Fruit fly (Drosophila melanogaster): Measurements from ENCODE around the gene PQBP1.
A peak's percentile ranks its signal among the peaks of the same experiment; 100 is the strongest.

PQBP1 gene

DNA sequence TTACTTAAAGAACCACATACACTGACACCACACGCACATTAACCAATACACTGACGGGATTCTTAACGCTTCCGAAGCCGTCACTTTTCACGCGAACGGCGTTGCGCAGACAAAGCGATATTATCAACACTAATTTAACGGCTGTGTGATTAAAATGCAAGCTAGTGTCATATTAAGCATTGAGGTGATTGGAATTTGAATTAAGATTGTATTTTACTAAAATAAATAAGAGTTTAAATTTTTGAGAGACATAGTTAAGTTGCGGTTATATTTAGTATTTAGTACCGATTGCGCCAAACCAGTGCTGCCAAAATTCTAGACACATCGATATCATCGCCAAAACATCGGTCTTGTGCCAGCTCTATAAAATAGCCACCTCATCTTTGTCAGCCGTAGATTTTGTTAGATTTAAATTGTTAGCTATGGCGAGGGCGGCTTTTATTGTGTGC, 26.5 kb upstream of the PQBP1 start, which contains the start of the genes Ythdf and bai (continued):
- TF ChIP-seq mld (GFP tag; IDR thresholded peaks at IDR 0.05; ENCODE audit: partially characterized antibody): 0 out of 3 replicates have a peak, but pooled peaks have one; percentile 56
- peak; percentile 48; the same call in 1 of the 2 replicates for TF ChIP-seq CG32532 (GFP tag; IDR thresholded peaks at IDR 0.05)
- TF ChIP-seq Fer1 (GFP tag; optimal IDR thresholded peaks at IDR 0.05): peak; percentile 14
- TF ChIP-seq CG3281 (GFP tag; optimal IDR thresholded peaks at IDR 0.05): peak; percentile 56
- no peak for TF ChIP-seq Trl (optimal IDR thresholded peaks at IDR 0.05)
- peak; percentile 31 for TF ChIP-seq Trl (GFP tag; optimal IDR thresholded peaks at IDR 0.05)
- TF ChIP-seq hkb (optimal IDR thresholded peaks at IDR 0.05): peak; percentile 83
- no peak for TF ChIP-seq hkb (GFP tag; IDR thresholded peaks at IDR 0.05)
- peak; percentile 23 for TF ChIP-seq CG33213 (GFP tag; optimal IDR thresholded peaks at IDR 0.05)
- peak; percentile 81 for TF ChIP-seq hbn (GFP tag; IDR thresholded peaks at IDR 0.05; ENCODE audit: partially characterized antibody)
- TF ChIP-seq Hsf (GFP tag; optimal IDR thresholded peaks at IDR 0.05): peak; percentile 50
- TF ChIP-seq vnd (GFP tag; IDR thresholded peaks at IDR 0.05; ENCODE audit: partially characterized antibody): peak; percentile 83
- no peak for TF ChIP-seq MTF-1 (GFP tag; optimal IDR thresholded peaks at IDR 0.05; ENCODE audit: borderline replicate concordance)
- TF ChIP-seq Tbp (GFP tag; optimal IDR thresholded peaks at IDR 0.05): no peak
- TF ChIP-seq CG34224 (GFP tag; IDR thresholded peaks at IDR 0.05; ENCODE audit: partially characterized antibody): peak; percentile 80
- peak; percentile 60 for TF ChIP-seq Doc3 (GFP tag; IDR thresholded peaks at IDR 0.05; ENCODE audit: partially characterized antibody)
- no peak for TF ChIP-seq HLH3B (GFP tag; IDR thresholded peaks at IDR 0.05)
- TF ChIP-seq CG10979 (tag; optimal IDR thresholded peaks at IDR 0.05): peak; percentile 1
- no peak for TF ChIP-seq CG1529 (GFP tag; optimal IDR thresholded peaks at IDR 0.05)
- no peak for TF ChIP-seq CG16779 (GFP tag; IDR thresholded peaks at IDR 0.05)
- peak; percentile 5 for TF ChIP-seq fu2 (GFP tag; optimal IDR thresholded peaks at IDR 0.05)
- peak; percentile 60 for TF ChIP-seq row (GFP tag; IDR thresholded peaks at IDR 0.05)
- no peak for TF ChIP-seq sc (optimal IDR thresholded peaks at IDR 0.05)
- no peak for TF ChIP-seq sc (GFP tag; optimal IDR thresholded peaks at IDR 0.05)
- peak; percentile 18 for TF ChIP-seq CG1647 (GFP tag; optimal IDR thresholded peaks at IDR 0.05)
- TF ChIP-seq sisA (GFP tag; IDR thresholded peaks at IDR 0.05): no peak
- TF ChIP-seq ems (GFP tag; optimal IDR thresholded peaks at IDR 0.05): peak; percentile 15
- TF ChIP-seq CHES-1-like (GFP tag; optimal IDR thresholded peaks at IDR 0.05): peak; percentile 61
- TF ChIP-seq Oaz (GFP tag; IDR thresholded peaks at IDR 0.05): no peak
- TF ChIP-seq CG14050 (GFP tag; IDR thresholded peaks at IDR 0.05): no peak
- no peak for TF ChIP-seq fd96Cb (tag; optimal IDR thresholded peaks at IDR 0.05)
- TF ChIP-seq phol (tag; optimal IDR thresholded peaks at IDR 0.05): peak; percentile 62
- TF ChIP-seq Doc2 (GFP tag; IDR thresholded peaks at IDR 0.05): no peak
- peak; percentile 57; the same call in 1 of the 4 replicates for TF ChIP-seq chinmo (GFP tag; IDR thresholded peaks at IDR 0.05; ENCODE audit: partially characterized antibody)
- TF ChIP-seq CG2116 (GFP tag; optimal IDR thresholded peaks at IDR 0.05): peak; percentile 85
- peak; percentile 91 for TF ChIP-seq Scr (GFP tag; IDR thresholded peaks at IDR 0.05; ENCODE audit: partially characterized antibody)
- peak; percentile 56; the same call in 1 of the 3 replicates for TF ChIP-seq Dbx (GFP tag; IDR thresholded peaks at IDR 0.05)
- TF ChIP-seq ewg (GFP tag; optimal IDR thresholded peaks at IDR 0.05): peak; percentile 35
- TF ChIP-seq CG13287 (GFP tag; IDR thresholded peaks at IDR 0.05; ENCODE audit: partially characterized antibody): peak; percentile 91
- TF ChIP-seq Lhr (GFP tag; optimal IDR thresholded peaks at IDR 0.05): peak; percentile 48
- peak; percentile 89 for TF ChIP-seq Myb (GFP tag; optimal IDR thresholded peaks at IDR 0.05)
- no peak for TF ChIP-seq CG8089 (GFP tag; optimal IDR thresholded peaks at IDR 0.05)
- TF ChIP-seq Xbp1 (GFP tag; optimal IDR thresholded peaks at IDR 0.05): peak; percentile 65
- peak; percentile 43 for TF ChIP-seq maf-S (GFP tag; optimal IDR thresholded peaks at IDR 0.05)
- TF ChIP-seq CG1602 (GFP tag; optimal IDR thresholded peaks at IDR 0.05): peak; percentile 14
- TF ChIP-seq CG32767 (GFP tag; IDR thresholded peaks at IDR 0.05): no peak
- peak; percentile 64; the same call in 1 of the 2 replicates for TF ChIP-seq slbo (GFP tag; IDR thresholded peaks at IDR 0.05)
- peak; percentile 69 for TF ChIP-seq zfh2 (GFP tag; optimal IDR thresholded peaks at IDR 0.05)
- peak; percentile 84 for TF ChIP-seq Dref (GFP tag; IDR thresholded peaks at IDR 0.05)
- TF ChIP-seq Mad (GFP tag; optimal IDR thresholded peaks at IDR 0.05): peak; percentile 52
- TF ChIP-seq dysf (GFP tag; IDR thresholded peaks at IDR 0.05): no peak
- TF ChIP-seq insv (GFP tag; optimal IDR thresholded peaks at IDR 0.05): peak in 1 of 2 experiments; percentile 1

All from whole organism, embryonic.